Worm (Caenorhabditis elegans) whole organism, L4 larva: Measurements from ENCODE around the gene T10B9.14.

Experiments
- D1046.2 ChIP-seq: fragments of 200-800 bp; sonication (Bioruptor generic); IDR thresholded peaks from 2 replicates; pipeline ENCODE4 v1.3.6; 2022; ENCODE audit warnings: missing genetic modification characterization, missing compliant biosample characterization
- R02D3.7 ChIP-seq: fragments of 150-350 bp; sonication (generic microtip); optimal IDR thresholded peaks from 3 replicates; lab custom pipeline; 2014; ENCODE audit warnings: missing biosample characterization, missing genetic modification characterization
- ZK546.5 ChIP-seq, 2 experiments: sonication (generic microtip); optimal IDR thresholded peaks; 2 replicates each; lab custom pipeline; 2017; ENCODE audit warnings: missing biosample characterization in 2 of 2, missing genetic modification characterization in 2 of 2
- aha-1 ChIP-seq: fragments of 150-350 bp; peaks from one replicate; lab custom pipeline; 2014; ENCODE audit warnings: missing biosample characterization, missing genetic modification characterization
- aly-2 ChIP-seq: sonication (generic microtip); optimal IDR thresholded peaks from 2 replicates; lab custom pipeline; 2018; ENCODE audit warnings: missing biosample characterization, missing genetic modification characterization
- ama-1 ChIP-seq: fragments of 150-350 bp; optimal IDR thresholded peaks from 2 replicates; lab custom pipeline; 2014; ENCODE audit warnings: inconsistent platforms, mixed read lengths
- arid-1 ChIP-seq: fragments of 200-800 bp; sonication (Bioruptor generic); conservative IDR thresholded peaks from 2 replicates; pipeline ENCODE4 v1.3.6; 2022; ENCODE audit warnings: missing genetic modification reagents, missing genetic modification characterization, missing compliant biosample characterization
- attf-4 ChIP-seq: sonication (generic microtip); optimal IDR thresholded peaks from 3 replicates; lab custom pipeline; 2017; ENCODE audit warnings: missing biosample characterization, missing genetic modification characterization
- ceh-82 ChIP-seq: sonication (generic microtip); optimal IDR thresholded peaks from 2 replicates; lab custom pipeline; 2017; ENCODE audit warnings: missing biosample characterization, missing genetic modification characterization
- ces-1 ChIP-seq: fragments of 150-350 bp; sonication (generic microtip); optimal IDR thresholded peaks from 4 replicates; lab custom pipeline; 2014; ENCODE audit warnings: missing biosample characterization, missing genetic modification reagents, missing genetic modification characterization
- cey-2 ChIP-seq: sonication (generic microtip); optimal IDR thresholded peaks from 3 replicates; lab custom pipeline; 2017; ENCODE audit warnings: missing genetic modification characterization, mild to moderate bottlenecking, missing compliant biosample characterization, antibody characterized with exemption, borderline replicate concordance; ENCODE audit not compliant: insufficient read depth
- daf-12 ChIP-seq: fragments of 150-350 bp; optimal IDR thresholded peaks from 2 replicates; lab custom pipeline; 2014; ENCODE audit warnings: missing biosample characterization, missing genetic modification reagents, missing genetic modification characterization
- daf-16 ChIP-seq, 3 experiments: sonication (generic microtip); optimal IDR thresholded peaks; 2 replicates each; lab custom pipeline; 2016 to 2017; ENCODE audit warnings: missing genetic modification characterization in 3 of 3, missing genetic modification reagents in 3 of 3, mild to moderate bottlenecking in 2 of 3, missing compliant biosample characterization in 2 of 3, missing biosample characterization in 1 of 3, moderate library complexity in 1 of 3
- daf-19 ChIP-seq: fragments of 200-800 bp; sonication (Bioruptor generic); conservative IDR thresholded peaks from 2 replicates; pipeline ENCODE4 v1.3.6; 2022; ENCODE audit warnings: missing genetic modification characterization, missing compliant biosample characterization
- dmd-6 ChIP-seq: fragments of 200-800 bp; sonication (Bioruptor generic); IDR thresholded peaks from 2 replicates; pipeline ENCODE4 v1.3.6; 2022; ENCODE audit warnings: missing genetic modification reagents, missing genetic modification characterization, missing compliant biosample characterization
- dmd-8 ChIP-seq: fragments of 200-800 bp; sonication (Bioruptor generic); IDR thresholded peaks from 2 replicates; pipeline ENCODE4 v1.3.6; 2022; ENCODE audit warnings: missing genetic modification characterization, missing compliant biosample characterization
- dpl-1 ChIP-seq: fragments of 150-350 bp; optimal IDR thresholded peaks from 2 replicates; lab custom pipeline; 2014; ENCODE audit warnings: missing biosample characterization, missing genetic modification reagents, missing genetic modification characterization
- dve-1 ChIP-seq: sonication (generic microtip); optimal IDR thresholded peaks from 2 replicates; lab custom pipeline; 2017; ENCODE audit warnings: antibody characterized with exemption, mild to moderate bottlenecking, missing genetic modification characterization, missing compliant biosample characterization; ENCODE audit not compliant: insufficient read depth
- egl-27 ChIP-seq: sonication (generic microtip); optimal IDR thresholded peaks from 3 replicates; lab custom pipeline; 2017; ENCODE audit warnings: missing biosample characterization, missing genetic modification reagents, missing genetic modification characterization
- egl-43 ChIP-seq: fragments of 200-800 bp; sonication (Bioruptor generic); IDR thresholded peaks from 2 replicates; pipeline ENCODE4 v1.3.6; 2022; ENCODE audit warnings: missing genetic modification reagents, missing genetic modification characterization, missing compliant biosample characterization
- fkh-10 ChIP-seq: fragments of 150-350 bp; optimal IDR thresholded peaks from 2 replicates; lab custom pipeline; 2014; ENCODE audit warnings: missing biosample characterization, missing genetic modification reagents, missing genetic modification characterization
- gei-8 ChIP-seq: fragments of 200-800 bp; sonication (Bioruptor generic); optimal IDR thresholded peaks from 2 replicates; lab custom pipeline; 2018; ENCODE audit warnings: mild to moderate bottlenecking, missing genetic modification characterization, missing compliant biosample characterization
- hlh-30 ChIP-seq: sonication (generic microtip); optimal IDR thresholded peaks from 2 replicates; lab custom pipeline; 2017; ENCODE audit warnings: antibody characterized with exemption, mild to moderate bottlenecking, missing genetic modification characterization, missing compliant biosample characterization; ENCODE audit not compliant: insufficient read depth
- hmg-1.1 ChIP-seq: fragments of 200-800 bp; sonication (Bioruptor generic); IDR thresholded peaks from 2 replicates; pipeline ENCODE4 v1.3.6; 2022; ENCODE audit warnings: missing genetic modification reagents, missing genetic modification characterization, missing compliant biosample characterization
- lin-29 ChIP-seq: fragments of 200-800 bp; sonication (Bioruptor generic); IDR thresholded peaks from 2 replicates; pipeline ENCODE4 v1.3.6; 2022; ENCODE audit warnings: missing genetic modification reagents, missing genetic modification characterization, missing compliant biosample characterization
- lin-39 ChIP-seq: fragments of 150-350 bp; optimal IDR thresholded peaks from 2 replicates; lab custom pipeline; 2014; ENCODE audit warnings: missing biosample characterization, missing genetic modification reagents, missing genetic modification characterization
- lsy-2 ChIP-seq, 2 experiments: fragments of 150-350 bp in 1 of 2; sonication (generic microtip) in 1 of 2; optimal IDR thresholded peaks; 2 replicates each; lab custom pipeline; 2014 to 2017; ENCODE audit warnings: missing biosample characterization in 2 of 2, missing genetic modification characterization in 2 of 2
- mdl-1 ChIP-seq, 2 experiments: fragments of 150-350 bp in 1 of 2; sonication (generic microtip) in 1 of 2; optimal IDR thresholded peaks; 2 replicates each; lab custom pipeline; 2014 to 2017; ENCODE audit warnings: missing biosample characterization in 2 of 2, missing genetic modification characterization in 2 of 2
- mdt-29 ChIP-seq: fragments of 200-800 bp; sonication (Bioruptor generic); IDR thresholded peaks from 2 replicates; pipeline ENCODE4 v1.3.6; 2022; ENCODE audit warnings: missing genetic modification reagents, missing genetic modification characterization, missing compliant biosample characterization
- mes-2 ChIP-seq: sonication (generic microtip); optimal IDR thresholded peaks from 2 replicates; lab custom pipeline; 2016; ENCODE audit warnings: missing genotype, mild to moderate bottlenecking, missing genetic modification characterization, missing compliant biosample characterization; ENCODE audit not compliant: poor library complexity, severe bottlenecking
- mxl-3 ChIP-seq: fragments of 200-800 bp; sonication (Bioruptor generic); optimal IDR thresholded peaks from 2 replicates; lab custom pipeline; 2018; ENCODE audit warnings: mild to moderate bottlenecking, missing genetic modification characterization, missing compliant biosample characterization
- nhr-10 ChIP-seq: fragments of 150-350 bp; optimal IDR thresholded peaks from 2 replicates; lab custom pipeline; 2014; ENCODE audit warnings: missing biosample characterization, missing genetic modification characterization
- nhr-11 ChIP-seq: fragments of 150-350 bp; optimal IDR thresholded peaks from 2 replicates; lab custom pipeline; 2014; ENCODE audit warnings: missing biosample characterization, missing genetic modification characterization
- nhr-111 ChIP-seq: fragments of 200-800 bp; sonication (Bioruptor generic); optimal IDR thresholded peaks from 2 replicates; lab custom pipeline; 2018; ENCODE audit warnings: mild to moderate bottlenecking, missing genetic modification characterization, missing compliant biosample characterization
- nhr-237 ChIP-seq: sonication (generic microtip); optimal IDR thresholded peaks from 2 replicates; lab custom pipeline; 2017; ENCODE audit warnings: missing biosample characterization, missing genetic modification characterization
- nhr-25 ChIP-seq: sonication (generic microtip); optimal IDR thresholded peaks from 2 replicates; lab custom pipeline; 2017; ENCODE audit warnings: missing genetic modification characterization, mild to moderate bottlenecking, missing compliant biosample characterization, antibody characterized with exemption, moderate library complexity, borderline replicate concordance; ENCODE audit not compliant: insufficient read depth
- nhr-28 ChIP-seq: fragments of 150-350 bp; optimal IDR thresholded peaks from 2 replicates; lab custom pipeline; 2014; ENCODE audit warnings: missing biosample characterization, missing genetic modification characterization
- nhr-42 ChIP-seq: fragments of 200-800 bp; sonication (Bioruptor generic); IDR thresholded peaks from 2 replicates; pipeline ENCODE4 v1.3.6; 2022; ENCODE audit warnings: missing genetic modification characterization, missing compliant biosample characterization
- nhr-77 ChIP-seq: fragments of 150-350 bp; optimal IDR thresholded peaks from 2 replicates; lab custom pipeline; 2014; ENCODE audit warnings: missing biosample characterization, missing genetic modification characterization
- saeg-2 ChIP-seq: fragments of 200-800 bp; sonication (Bioruptor generic); IDR thresholded peaks from 2 replicates; pipeline ENCODE4 v1.3.6; 2022; ENCODE audit warnings: missing genetic modification reagents, missing genetic modification characterization, missing compliant biosample characterization
- set-16 ChIP-seq: fragments of 200-800 bp; sonication (Bioruptor generic); IDR thresholded peaks from 2 replicates; pipeline ENCODE4 v1.3.6; 2022; ENCODE audit warnings: missing genetic modification reagents, missing genetic modification characterization, missing compliant biosample characterization
- skn-1 ChIP-seq: fragments of 150-350 bp; optimal IDR thresholded peaks from 2 replicates; lab custom pipeline; 2014; ENCODE audit warnings: missing biosample characterization, missing genetic modification characterization
- snpc-4 ChIP-seq: fragments of 150-350 bp; optimal IDR thresholded peaks from 2 replicates; lab custom pipeline; 2014; ENCODE audit warnings: missing biosample characterization, missing genetic modification characterization
- tra-1 ChIP-seq: fragments of 200-800 bp; sonication (Bioruptor generic); IDR thresholded peaks from 2 replicates; pipeline ENCODE4 v1.3.6; 2022; ENCODE audit warnings: missing genetic modification reagents, missing genetic modification characterization, missing compliant biosample characterization
- unc-39 ChIP-seq: sonication (generic microtip); optimal IDR thresholded peaks from 2 replicates; lab custom pipeline; 2017; ENCODE audit warnings: missing biosample characterization, missing genetic modification characterization
- unc-62 ChIP-seq, 3 experiments: fragments of 150-350 bp in 1 of 3; sonication (generic microtip); optimal IDR thresholded peaks in 2 of 3; peaks in 1 of 3; 1 replicate in 1 of 3; 2 replicates in 2 of 3; lab custom pipeline; 2014 to 2017; ENCODE audit warnings: missing biosample characterization in 3 of 3, missing genetic modification characterization in 3 of 3, missing genetic modification reagents in 3 of 3, missing genotype in 1 of 3
- zfp-2 ChIP-seq: sonication (generic microtip); optimal IDR thresholded peaks from 2 replicates; lab custom pipeline; 2016; ENCODE audit warnings: mild to moderate bottlenecking, missing genetic modification characterization, missing compliant biosample characterization
- zip-11 ChIP-seq: fragments of 200-800 bp; sonication (Bioruptor generic); IDR thresholded peaks from 2 replicates; pipeline ENCODE4 v1.3.6; 2022; ENCODE audit warnings: missing genetic modification characterization, missing compliant biosample characterization
- zip-2 ChIP-seq: fragments of 150-350 bp; optimal IDR thresholded peaks from 2 replicates; lab custom pipeline; 2014; ENCODE audit warnings: missing biosample characterization, missing genetic modification characterization

Gene T10B9.14

DNA sequence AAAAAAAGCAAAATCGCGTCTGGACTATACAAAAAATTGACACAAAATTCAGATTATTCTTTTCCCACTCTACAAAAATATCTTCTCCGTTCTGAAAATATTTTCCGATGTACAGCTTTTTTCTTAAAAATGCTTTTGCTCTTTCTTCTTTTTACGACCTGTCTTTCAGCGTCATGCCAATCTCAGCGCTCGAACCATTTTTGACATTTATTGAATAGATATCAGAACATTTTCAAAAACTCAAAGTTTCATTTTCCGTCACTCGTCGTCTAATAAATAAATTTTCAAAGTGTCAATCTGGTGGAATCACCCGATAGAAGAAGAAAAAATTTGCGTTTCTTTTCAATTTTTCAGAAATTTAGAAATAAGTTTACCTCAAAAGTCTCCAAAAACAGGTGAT, 40.8 kb downstream of the T10B9.14 start (continued):
- TF ChIP-seq dmd-6 (GFP tag; lab: Robert Waterston, UW), result peak; percentile 91
- no peak for TF ChIP-seq dmd-8 (GFP tag; lab: Robert Waterston, UW)
- TF ChIP-seq saeg-2, result no peak
- no peak for TF ChIP-seq ceh-82
- no peak for TF ChIP-seq zip-2 (tag; lab: Kevin White, UChicago)
- peak in 1 of 2 experiments; percentile 82 for TF ChIP-seq unc-62 (GFP tag; optimal IDR thresholded peaks at IDR 0.05 in 1 of 2; lab: Kevin White, UChicago)
- no peak for TF ChIP-seq unc-62 (tag; optimal IDR thresholded peaks at IDR 0.05; lab: Kevin White, UChicago)
- TF ChIP-seq ces-1, result no peak
- no peak for TF ChIP-seq set-16 (GFP tag; lab: Robert Waterston, UW)
- no peak for TF ChIP-seq arid-1
- TF ChIP-seq attf-4 (tag; lab: Kevin White, UChicago), result no peak
- TF ChIP-seq nhr-237 (tag; lab: Kevin White, UChicago), result no peak
- TF ChIP-seq ama-1 (lab: Kevin White, UChicago), result no peak
- no peak for TF ChIP-seq hlh-30 (tag; lab: Kevin White, UChicago)
- TF ChIP-seq lin-39 (tag; lab: Kevin White, UChicago), result no peak
- TF ChIP-seq dpl-1 (GFP tag; lab: Kevin White, UChicago), result no peak
- no peak for TF ChIP-seq unc-39
- peak; percentile 48; the same call in 1 of the 2 replicates for TF ChIP-seq mdt-29 (GFP tag; lab: Robert Waterston, UW)
- TF ChIP-seq aly-2 (tag; lab: Kevin White, UChicago), result no peak
- no peak for TF ChIP-seq daf-16 (GFP tag; optimal IDR thresholded peaks at IDR 0.05; lab: Kevin White, UChicago)
- TF ChIP-seq daf-16 (tag; optimal IDR thresholded peaks at IDR 0.05; lab: Kevin White, UChicago), result peak; percentile 46
- no peak for TF ChIP-seq nhr-42
- no peak for TF ChIP-seq fkh-10 (GFP tag; lab: Kevin White, UChicago)
- TF ChIP-seq nhr-77 (tag; lab: Kevin White, UChicago), result no peak
- TF ChIP-seq lsy-2 (tag; optimal IDR thresholded peaks at IDR 0.05; lab: Kevin White, UChicago), result peak in 1 of 2 experiments; percentile 3
- no peak for TF ChIP-seq gei-8 (GFP tag; lab: Kevin White, UChicago)
- no peak for TF ChIP-seq egl-27 (tag; lab: Kevin White, UChicago)
- no peak for TF ChIP-seq skn-1
- no peak for TF ChIP-seq zip-11
- no peak for TF ChIP-seq cey-2 (tag; lab: Kevin White, UChicago)

DNA sequence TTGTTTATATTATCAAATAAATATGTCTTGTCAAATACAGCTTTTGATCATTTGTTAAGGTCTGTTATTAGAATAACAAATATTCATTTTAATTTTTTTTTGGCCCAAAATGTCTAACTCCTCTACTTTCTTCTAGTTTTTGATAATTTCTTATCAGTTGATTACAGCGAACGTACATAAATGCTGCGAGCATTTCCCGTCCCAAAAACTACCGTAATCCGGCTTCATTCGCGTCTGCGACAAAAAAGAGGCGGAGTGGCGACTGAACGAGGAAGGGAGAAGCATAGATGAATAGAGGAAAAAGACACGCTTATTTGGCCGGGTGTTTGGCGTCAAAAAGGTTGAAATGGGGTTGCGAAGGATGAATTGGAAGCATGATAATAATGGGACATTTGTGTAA, 41.7 kb downstream of the T10B9.14 start:
- TF ChIP-seq nhr-11 (tag; lab: Kevin White, UChicago), result no peak
- no peak for TF ChIP-seq daf-12 (tag; lab: Kevin White, UChicago)
- TF ChIP-seq nhr-28 (tag; lab: Kevin White, UChicago), result peak; percentile 60
- TF ChIP-seq nhr-25, result no peak
- TF ChIP-seq nhr-111 (GFP tag; lab: Kevin White, UChicago), result no peak
- peak in 1 of 2 experiments; percentile 81 for TF ChIP-seq lsy-2 (tag; optimal IDR thresholded peaks at IDR 0.05; lab: Kevin White, UChicago)
- TF ChIP-seq aly-2 (tag; lab: Kevin White, UChicago), result no peak
- TF ChIP-seq nhr-42, result no peak
- peak; percentile 22 for TF ChIP-seq mxl-3 (GFP tag; lab: Kevin White, UChicago)
- no peak for TF ChIP-seq daf-19 (GFP tag; lab: Robert Waterston, UW)
- TF ChIP-seq egl-43 (GFP tag; lab: Robert Waterston, UW), result no peak
- 0 out of 2 replicates have a peak, but pooled peaks have one; percentile 21 for TF ChIP-seq hmg-1.1 (GFP tag; lab: Robert Waterston, UW)
- TF ChIP-seq nhr-10 (tag; lab: Kevin White, UChicago), result peak; percentile 52
- peak; percentile 88 for TF ChIP-seq dve-1 (tag; lab: Kevin White, UChicago)
- TF ChIP-seq ces-1, result no peak
- peak in 1 of 2 experiments; percentile 46 for TF ChIP-seq mdl-1 (tag; optimal IDR thresholded peaks at IDR 0.05; lab: Kevin White, UChicago)
- TF ChIP-seq R02D3.7, result no peak
- no peak for TF ChIP-seq attf-4 (tag; lab: Kevin White, UChicago)
- peak; percentile 68 for TF ChIP-seq aha-1 (tag; lab: Kevin White, UChicago)
- TF ChIP-seq zfp-2, result no peak
- peak; percentile 14 for TF ChIP-seq hlh-30 (tag; lab: Kevin White, UChicago)
- TF ChIP-seq D1046.2 (GFP tag; lab: Robert Waterston, UW), result no peak
- TF ChIP-seq mes-2, result no peak
- no peak for TF ChIP-seq ZK546.5 (tag; optimal IDR thresholded peaks at IDR 0.05; lab: Kevin White, UChicago)
- no peak for TF ChIP-seq cey-2 (tag; lab: Kevin White, UChicago)
- TF ChIP-seq nhr-77 (tag; lab: Kevin White, UChicago), result peak; percentile 39
- no peak for TF ChIP-seq snpc-4 (tag; lab: Kevin White, UChicago)
- TF ChIP-seq lin-29 (GFP tag; lab: Robert Waterston, UW), result no peak
- TF ChIP-seq tra-1 (GFP tag; lab: Robert Waterston, UW), result 0 out of 2 replicates have a peak, but pooled peaks have one; percentile 48
- TF ChIP-seq ceh-82, result no peak
